Worm (Caenorhabditis elegans) whole organism, L2 larva: Measurements from ENCODE around the gene srh-297.
"Not testable (repeated sequence)": the region's sequence is repeated elsewhere in the genome, so short reads cannot be mapped to it uniquely, and the experiment has no call there.

Experiments used
- F13H6.1 ChIP-seq: sonication (generic microtip); optimal IDR thresholded peaks from 2 replicates; lab custom pipeline; 2016; ENCODE audit warnings: missing genetic modification characterization, missing compliant biosample characterization
- R02D3.7 ChIP-seq: fragments of 150-350 bp; optimal IDR thresholded peaks from 2 replicates; lab custom pipeline; 2014; ENCODE audit warnings: missing biosample characterization, missing genetic modification characterization
- Y55F3AM.14 ChIP-seq: fragments of 200-800 bp; sonication (Bioruptor generic); optimal IDR thresholded peaks from 2 replicates; lab custom pipeline; 2018; ENCODE audit warnings: mild to moderate bottlenecking, missing genetic modification characterization, missing compliant biosample characterization
- ZK546.5 ChIP-seq: sonication (generic microtip); optimal IDR thresholded peaks from 2 replicates; lab custom pipeline; 2017; ENCODE audit warnings: missing biosample characterization, missing genetic modification characterization
- blmp-1 ChIP-seq: sonication (generic microtip); optimal IDR thresholded peaks from 2 replicates; lab custom pipeline; 2017; ENCODE audit warnings: missing genetic modification characterization, mild to moderate bottlenecking, missing compliant biosample characterization, antibody characterized with exemption, moderate library complexity; ENCODE audit not compliant: insufficient read depth
- ceh-16 ChIP-seq: fragments of 150-350 bp; optimal IDR thresholded peaks from 2 replicates; lab custom pipeline; 2014; ENCODE audit warnings: missing biosample characterization, missing genetic modification characterization
- ceh-82 ChIP-seq: fragments of 150-350 bp; optimal IDR thresholded peaks from 2 replicates; lab custom pipeline; 2014; ENCODE audit warnings: missing biosample characterization, missing genetic modification characterization
- crh-2 ChIP-seq: sonication (generic microtip); optimal IDR thresholded peaks from 2 replicates; lab custom pipeline; 2017; ENCODE audit warnings: missing biosample characterization, missing genetic modification characterization
- dmd-4 ChIP-seq: sonication (generic microtip); optimal IDR thresholded peaks from 2 replicates; lab custom pipeline; 2017; ENCODE audit warnings: missing biosample characterization, missing genetic modification characterization
- egl-27 ChIP-seq: sonication (generic microtip); optimal IDR thresholded peaks from 3 replicates; lab custom pipeline; 2017; ENCODE audit warnings: missing biosample characterization, missing genetic modification reagents, missing genetic modification characterization
- elt-1 ChIP-seq: fragments of 150-350 bp; optimal IDR thresholded peaks from 2 replicates; lab custom pipeline; 2014; ENCODE audit warnings: missing biosample characterization, missing genetic modification characterization
- elt-3 ChIP-seq: sonication (generic microtip); optimal IDR thresholded peaks from 2 replicates; lab custom pipeline; 2017; ENCODE audit warnings: missing biosample characterization, missing genetic modification characterization
- fos-1 ChIP-seq: fragments of 150-350 bp; optimal IDR thresholded peaks from 2 replicates; lab custom pipeline; 2014; ENCODE audit warnings: missing biosample characterization, missing genetic modification characterization
- lin-13 ChIP-seq: fragments of 150-350 bp; optimal IDR thresholded peaks from 2 replicates; lab custom pipeline; 2014; ENCODE audit warnings: missing biosample characterization, missing genetic modification reagents, missing genetic modification characterization
- lin-39 ChIP-seq: fragments of 150-350 bp; optimal IDR thresholded peaks from 2 replicates; lab custom pipeline; 2014; ENCODE audit warnings: missing biosample characterization, missing genetic modification reagents, missing genetic modification characterization
- mab-5 ChIP-seq: fragments of 150-350 bp; optimal IDR thresholded peaks from 2 replicates; lab custom pipeline; 2014; ENCODE audit warnings: missing biosample characterization, missing genetic modification characterization
- mbf-1 ChIP-seq: sonication (generic microtip); optimal IDR thresholded peaks from 2 replicates; lab custom pipeline; 2017; ENCODE audit warnings: missing biosample characterization, missing genetic modification characterization
- nhr-11 ChIP-seq: fragments of 150-350 bp; optimal IDR thresholded peaks from 2 replicates; lab custom pipeline; 2014; ENCODE audit warnings: missing biosample characterization, missing genetic modification characterization
- nhr-12 ChIP-seq: fragments of 150-350 bp; optimal IDR thresholded peaks from 2 replicates; lab custom pipeline; 2014; ENCODE audit warnings: missing biosample characterization, missing genetic modification characterization
- nhr-129 ChIP-seq: fragments of 150-350 bp; optimal IDR thresholded peaks from 2 replicates; lab custom pipeline; 2014; ENCODE audit warnings: missing biosample characterization, missing genetic modification characterization
- nhr-21 ChIP-seq: fragments of 150-350 bp; optimal IDR thresholded peaks from 2 replicates; lab custom pipeline; 2014; ENCODE audit warnings: missing biosample characterization, missing genetic modification characterization
- nhr-25 ChIP-seq: fragments of 150-350 bp; sonication (generic microtip); optimal IDR thresholded peaks from 3 replicates; lab custom pipeline; 2014; ENCODE audit warnings: missing biosample characterization, missing genetic modification characterization
- nhr-77 ChIP-seq: fragments of 150-350 bp; optimal IDR thresholded peaks from 2 replicates; lab custom pipeline; 2014; ENCODE audit warnings: missing biosample characterization, missing genetic modification characterization
- sem-4 ChIP-seq: fragments of 150-350 bp; optimal IDR thresholded peaks from 2 replicates; lab custom pipeline; 2014; ENCODE audit warnings: missing biosample characterization, missing genetic modification reagents, missing genetic modification characterization
- sma-3 ChIP-seq: sonication (generic microtip); optimal IDR thresholded peaks from 2 replicates; lab custom pipeline; 2016; ENCODE audit warnings: missing genetic modification reagents, missing genetic modification characterization, missing compliant biosample characterization
- snpc-4 ChIP-seq: fragments of 150-350 bp; optimal IDR thresholded peaks from 2 replicates; lab custom pipeline; 2014; ENCODE audit warnings: missing biosample characterization, missing genetic modification characterization
- unc-39 ChIP-seq: fragments of 150-350 bp; optimal IDR thresholded peaks from 2 replicates; lab custom pipeline; 2014; ENCODE audit warnings: missing biosample characterization, missing genetic modification characterization
- zag-1 ChIP-seq: fragments of 150-350 bp; optimal IDR thresholded peaks from 2 replicates; lab custom pipeline; 2014; ENCODE audit warnings: missing biosample characterization, missing genetic modification characterization
- ztf-1 ChIP-seq: fragments of 200-800 bp; sonication (Bioruptor generic); conservative IDR thresholded peaks from 2 replicates; pipeline ENCODE4 v1.3.6; 2022; ENCODE audit warnings: missing genetic modification characterization, missing compliant biosample characterization
- ztf-11 ChIP-seq: sonication (generic microtip); optimal IDR thresholded peaks from 2 replicates; lab custom pipeline; 2017; ENCODE audit warnings: missing biosample characterization, missing genetic modification characterization

The srh-297 gene

ce11 chrII:3208679-3209078, 21.6 kb downstream of the srh-297 start, which contains the start of gene sdz-35:
Gene sdz-35, minus strand, starts transcription at chrII:3208779.
- TF ChIP-seq F13H6.1 (no peak), dmd-4 (no peak)

ce11 chrII:3206423-3206989, 23.8 kb downstream of the srh-297 start, which contains the start of the genes ZC239.20 and ZC239.21:
Gene ZC239.20, minus strand, starts transcription at chrII:3206523.
Gene ZC239.21, plus strand, starts transcription at chrII:3206939.
- TF ChIP-seq zag-1 (no peak), egl-27 (tag; lab: Kevin White, UChicago) (no peak), fos-1 (no peak), elt-3 (tag; lab: Kevin White, UChicago) (no peak), R02D3.7 (tag; lab: Kevin White, UChicago) (no peak), ceh-82 (tag; lab: Kevin White, UChicago) (no peak), elt-1 (tag; lab: Kevin White, UChicago) (no peak), mbf-1 (no peak), nhr-21 (tag; lab: Kevin White, UChicago) (no peak), nhr-12 (tag; lab: Kevin White, UChicago) (no peak)
- TF ChIP-seq, all 48 proteins: peak for 0

- TF ChIP-seq ceh-16, result no peak
- no peak for TF ChIP-seq zag-1
- TF ChIP-seq sem-4, result no peak
- TF ChIP-seq fos-1, result no peak
Measured at ce11 chrII:3203415-3203814, 26.9 kb downstream of the srh-297 start, which contains the start of gene sri-50. Gene sri-50, plus strand, starts transcription at chrII:3203715.

- no peak for TF ChIP-seq F13H6.1
- TF ChIP-seq, all 48 proteins: peak for 0
Measured at ce11 chrII:3202519-3202918, 27.8 kb downstream of the srh-297 start, which contains the start of gene sri-53. Gene sri-53, minus strand, starts transcription at chrII:3202619.

ce11 chrII:3201242-3201641, 29.1 kb downstream of the srh-297 start, which contains the start of gene sri-48:
Gene sri-48, minus strand, starts transcription at chrII:3201342.
- TF ChIP-seq lin-39, ZK546.5, snpc-4 (tag; lab: Kevin White, UChicago): not testable (repeated sequence)

ce11 chrII:3198998-3199397, 31.3 kb downstream of the srh-297 start, which contains the start of gene sri-51:
Gene sri-51, minus strand, starts transcription at chrII:3199098.
- no peak for TF ChIP-seq lin-13 (GFP tag; lab: Kevin White, UChicago)
- TF ChIP-seq mab-5 (tag; lab: Kevin White, UChicago), result no peak
- no peak for TF ChIP-seq ztf-1 (GFP tag; lab: Robert Waterston, UW)
- no peak for TF ChIP-seq R02D3.7 (tag; lab: Kevin White, UChicago)
- TF ChIP-seq zag-1, result no peak
- TF ChIP-seq elt-3 (tag; lab: Kevin White, UChicago), result no peak
- no peak for TF ChIP-seq nhr-21 (tag; lab: Kevin White, UChicago)

ce11 chrII:3196966-3197365, 33.4 kb downstream of the srh-297 start, which contains the start of gene gcy-15:
Gene gcy-15, minus strand, starts transcription at chrII:3197066.
- TF ChIP-seq mbf-1 (no peak), blmp-1 (tag; lab: Kevin White, UChicago) (no peak), ztf-11 (tag; lab: Kevin White, UChicago) (no peak), nhr-25 (tag; lab: Kevin White, UChicago) (no peak), nhr-11 (tag; lab: Kevin White, UChicago) (no peak), nhr-77 (tag; lab: Kevin White, UChicago) (no peak), crh-2 (tag; lab: Kevin White, UChicago) (no peak), nhr-129 (tag; lab: Kevin White, UChicago) (no peak), sma-3 (GFP tag; lab: Kevin White, UChicago) (no peak), ztf-1 (GFP tag; lab: Robert Waterston, UW) (no peak), Y55F3AM.14 (GFP tag; lab: Kevin White, UChicago) (no peak), unc-39 (tag; lab: Kevin White, UChicago) (no peak)
